Fruit fly (Drosophila melanogaster) whole organism, embryonic: ENCODE data around the gene Gpdh1.

Source experiments
- B-H1 ChIP-seq: fragments of 200-800 bp; sonication (Bioruptor generic); IDR thresholded peaks from 3 replicates; pipeline ENCODE4 v1.3.6; 2022; ENCODE audit warnings: missing biosample characterization, missing genetic modification characterization
- CG12659 ChIP-seq: fragments of 200-800 bp; sonication (Bioruptor generic); optimal IDR thresholded peaks from 3 replicates; lab custom pipeline; 2017; ENCODE audit warnings: mild to moderate bottlenecking, missing biosample characterization, missing genetic modification reagents, missing genetic modification characterization
- CG13624 ChIP-seq: fragments of 200-800 bp; sonication (Bioruptor generic); optimal IDR thresholded peaks from 2 replicates; lab custom pipeline; 2016; ENCODE audit warnings: missing biosample characterization, missing genetic modification characterization
- CG14014 ChIP-seq: fragments of 200-800 bp; sonication (Bioruptor generic); IDR thresholded peaks from 2 replicates; pipeline ENCODE4 v1.3.6; 2022; ENCODE audit warnings: missing biosample characterization, missing genetic modification characterization
- CG15011 ChIP-seq: fragments of 200-800 bp; sonication (Bioruptor generic); optimal IDR thresholded peaks from 3 replicates; lab custom pipeline; 2018; ENCODE audit warnings: missing biosample characterization, mild to moderate bottlenecking, missing genetic modification characterization
- CG1647 ChIP-seq: fragments of 200-800 bp; sonication (Bioruptor generic); optimal IDR thresholded peaks from 3 replicates; lab custom pipeline; 2016; ENCODE audit warnings: missing biosample characterization, missing genetic modification characterization
- CG16779 ChIP-seq: fragments of 200-800 bp; sonication (Bioruptor generic); IDR thresholded peaks from 2 replicates; pipeline ENCODE4 v1.3.6; 2022; ENCODE audit warnings: missing biosample characterization, missing genetic modification characterization
- CG16863 ChIP-seq: fragments of 200-800 bp; sonication (Bioruptor generic); optimal IDR thresholded peaks from 3 replicates; lab custom pipeline; 2016; ENCODE audit warnings: missing biosample characterization, missing genetic modification characterization
- CG17361 ChIP-seq: fragments of 200-800 bp; sonication (Bioruptor generic); IDR thresholded peaks from 3 replicates; pipeline ENCODE4 v1.3.6; 2022; ENCODE audit warnings: missing biosample characterization, missing genetic modification characterization
- CG1832 ChIP-seq: fragments of 200-800 bp; sonication (Bioruptor generic); optimal IDR thresholded peaks from 2 replicates; lab custom pipeline; 2017; ENCODE audit warnings: missing biosample characterization, mild to moderate bottlenecking, missing genetic modification characterization, inconsistent platforms
- CG2116 ChIP-seq: fragments of 200-800 bp; sonication (Bioruptor generic); optimal IDR thresholded peaks from 3 replicates; lab custom pipeline; 2018; ENCODE audit warnings: missing biosample characterization, mild to moderate bottlenecking, missing genetic modification characterization
- CG30020 ChIP-seq: fragments of 200-800 bp; optimal IDR thresholded peaks from 2 replicates; lab custom pipeline; 2019; ENCODE audit warnings: missing biosample characterization, mild to moderate bottlenecking, missing genetic modification characterization, moderate library complexity
- CG33213 ChIP-seq: fragments of 200-800 bp; sonication (Bioruptor generic); optimal IDR thresholded peaks from 3 replicates; lab custom pipeline; 2016; ENCODE audit warnings: missing biosample characterization, missing genetic modification characterization
- CG3726 ChIP-seq: fragments of 200-800 bp; sonication (Bioruptor generic); IDR thresholded peaks from 3 replicates; pipeline ENCODE4, ENCODE4 v1.3.6; 2022; ENCODE audit warnings: missing biosample characterization, missing genetic modification characterization
- Dad ChIP-seq: fragments of 200-800 bp; sonication (Bioruptor generic); optimal IDR thresholded peaks from 3 replicates; lab custom pipeline; 2016; ENCODE audit warnings: missing biosample characterization, missing genetic modification characterization
- Ets97D ChIP-seq: fragments of 200-800 bp; sonication (Bioruptor generic); optimal IDR thresholded peaks from 3 replicates; lab custom pipeline; 2016; ENCODE audit warnings: missing biosample characterization, missing genetic modification characterization
- H2.0 ChIP-seq: fragments of 200-800 bp; sonication (Bioruptor generic); IDR thresholded peaks from 2 replicates; pipeline ENCODE4 v1.3.6; 2022; ENCODE audit warnings: missing biosample characterization, missing genetic modification characterization
- Hey ChIP-seq: fragments of 200-800 bp; sonication (Bioruptor generic); optimal IDR thresholded peaks from 3 replicates; lab custom pipeline; 2018; ENCODE audit warnings: missing biosample characterization, mild to moderate bottlenecking, missing genetic modification characterization
- HmgD ChIP-seq: fragments of 200-800 bp; sonication (Bioruptor generic); optimal IDR thresholded peaks from 3 replicates; lab custom pipeline; 2016; ENCODE audit warnings: missing biosample characterization, missing genetic modification characterization
- Hr78 ChIP-seq, 2 experiments: fragments of 200-800 bp in 1 of 2; fragments of >200 bp in 1 of 2; sonication (Bioruptor generic) in 1 of 2; optimal IDR thresholded peaks; 2 replicates each; lab custom pipeline; 2017 to 2019; ENCODE audit warnings: missing biosample characterization in 2 of 2, missing genetic modification characterization in 2 of 2, mild to moderate bottlenecking in 1 of 2, moderate library complexity in 1 of 2
- Lim3 ChIP-seq: fragments of 200-800 bp; sonication (Bioruptor generic); IDR thresholded peaks from 2 replicates; pipeline ENCODE4 v1.3.6; 2022; ENCODE audit warnings: missing biosample characterization, missing genetic modification characterization
- Mrtf ChIP-seq: fragments of 200-800 bp; sonication (Bioruptor generic); IDR thresholded peaks from 3 replicates; pipeline ENCODE4 v1.3.6; 2022; ENCODE audit warnings: missing biosample characterization, missing genetic modification characterization
- NC2α ChIP-seq: fragments of 200-800 bp; sonication (Bioruptor generic); optimal IDR thresholded peaks from 2 replicates; lab custom pipeline; 2016; ENCODE audit warnings: missing biosample characterization, missing genetic modification characterization
- Opbp ChIP-seq: fragments of 200-800 bp; sonication (Bioruptor generic); IDR thresholded peaks from 3 replicates; pipeline ENCODE4 v1.3.6; 2022; ENCODE audit warnings: missing biosample characterization, missing genetic modification characterization; ENCODE audit not compliant: partially characterized antibody
- Optix ChIP-seq: fragments of 200-800 bp; sonication (Bioruptor generic); IDR thresholded peaks from 3 replicates; pipeline ENCODE4 v1.3.6; 2022; ENCODE audit warnings: missing biosample characterization, missing genetic modification characterization
- Pdp1 ChIP-seq, 2 experiments: fragments of 200-800 bp; sonication (Bioruptor generic); optimal IDR thresholded peaks; 3 replicates each; lab custom pipeline; 2016; ENCODE audit warnings: missing biosample characterization in 2 of 2, missing genetic modification characterization in 2 of 2, mild to moderate bottlenecking in 1 of 2, moderate library complexity in 1 of 2
- Ptx1 ChIP-seq: fragments of 200-800 bp; sonication (Bioruptor generic); IDR thresholded peaks from 2 replicates; pipeline ENCODE4 v1.3.6; 2022; ENCODE audit warnings: missing biosample characterization, missing genetic modification characterization
- Rx ChIP-seq: fragments of 200-800 bp; sonication (Bioruptor generic); IDR thresholded peaks from 2 replicates; pipeline ENCODE4 v1.3.6; 2022; ENCODE audit warnings: missing biosample characterization, missing genetic modification characterization
- Usf ChIP-seq: fragments of 200-800 bp; sonication (Bioruptor generic); optimal IDR thresholded peaks from 2 replicates; lab custom pipeline; 2017; ENCODE audit warnings: missing genotype, missing biosample characterization, missing genetic modification characterization
- amos ChIP-seq: fragments of 200-800 bp; sonication (Bioruptor generic); IDR thresholded peaks from 2 replicates; pipeline ENCODE4 v1.3.6; 2022; ENCODE audit warnings: missing biosample characterization, missing genetic modification characterization; ENCODE audit not compliant: partially characterized antibody
- caup ChIP-seq: fragments of 200-800 bp; sonication (Bioruptor generic); optimal IDR thresholded peaks from 3 replicates; lab custom pipeline; 2017; ENCODE audit warnings: missing biosample characterization, mild to moderate bottlenecking, missing genetic modification characterization, moderate library complexity; ENCODE audit not compliant: severe bottlenecking
- chinmo ChIP-seq: fragments of 200-800 bp; sonication (Bioruptor generic); IDR thresholded peaks from 4 replicates; pipeline ENCODE4 v1.3.6; 2022; ENCODE audit warnings: missing biosample characterization, missing genetic modification characterization; ENCODE audit not compliant: partially characterized antibody
- dati ChIP-seq: fragments of 200-800 bp; sonication (Bioruptor generic); IDR thresholded peaks from 2 replicates; pipeline ENCODE4 v1.3.6; 2022; ENCODE audit warnings: missing biosample characterization, missing genetic modification characterization
- dimm ChIP-seq: fragments of 200-800 bp; sonication (Bioruptor generic); IDR thresholded peaks from 2 replicates; pipeline ENCODE4 v1.3.6; 2022; ENCODE audit warnings: missing biosample characterization, missing genetic modification characterization
- gro ChIP-seq: fragments of 200-800 bp; sonication (Bioruptor generic); optimal IDR thresholded peaks from 2 replicates; lab custom pipeline; 2016; ENCODE audit warnings: missing biosample characterization, missing genetic modification characterization
- gsb-n ChIP-seq: fragments of 200-800 bp; sonication (Bioruptor generic); optimal IDR thresholded peaks from 3 replicates; lab custom pipeline; 2018; ENCODE audit warnings: missing biosample characterization, mild to moderate bottlenecking, missing genetic modification characterization
- klu ChIP-seq: fragments of 200-800 bp; sonication (Bioruptor generic); IDR thresholded peaks from 2 replicates; pipeline ENCODE4 v1.3.6; 2022; ENCODE audit warnings: missing biosample characterization, missing genetic modification characterization
- psq ChIP-seq: fragments of 200-800 bp; sonication (Bioruptor generic); optimal IDR thresholded peaks from 2 replicates; lab custom pipeline; 2017; ENCODE audit warnings: missing biosample characterization, missing genetic modification characterization
- pzg ChIP-seq: fragments of 200-800 bp; sonication (Bioruptor generic); optimal IDR thresholded peaks from 3 replicates; lab custom pipeline; 2018; ENCODE audit warnings: missing biosample characterization, mild to moderate bottlenecking, missing genetic modification characterization, moderate library complexity
- ranshi ChIP-seq: fragments of 200-800 bp; sonication (Bioruptor generic); IDR thresholded peaks from 2 replicates; pipeline ENCODE4 v1.3.6; 2022; ENCODE audit warnings: missing biosample characterization, missing genetic modification characterization
- salm ChIP-seq: fragments of 200-800 bp; sonication (Bioruptor generic); optimal IDR thresholded peaks from 2 replicates; lab custom pipeline; 2018; ENCODE audit warnings: missing biosample characterization, mild to moderate bottlenecking, missing genetic modification characterization
- sc ChIP-seq, 3 experiments: fragments of >200 bp in 2 of 3; fragments of 200-800 bp in 1 of 3; sonication (Bioruptor generic) in 1 of 3; optimal IDR thresholded peaks; 2 replicates in 2 of 3; 3 replicates in 1 of 3; lab custom pipeline; 2017; ENCODE audit warnings: mild to moderate bottlenecking in 1 of 3, missing biosample characterization in 1 of 3, missing genetic modification characterization in 1 of 3, missing genetic modification reagents in 1 of 3
- sd ChIP-seq: fragments of 200-800 bp; sonication (Bioruptor generic); optimal IDR thresholded peaks from 3 replicates; lab custom pipeline; 2018; ENCODE audit warnings: missing biosample characterization, mild to moderate bottlenecking, missing genetic modification characterization, moderate library complexity
- sug ChIP-seq: fragments of 200-800 bp; optimal IDR thresholded peaks from 2 replicates; lab custom pipeline; 2019; ENCODE audit warnings: missing biosample characterization, mild to moderate bottlenecking, missing genetic modification characterization, moderate library complexity
- tll ChIP-seq, 2 experiments: fragments of 200-800 bp in 1 of 2; fragments of >200 bp in 1 of 2; sonication (Bioruptor generic) in 1 of 2; optimal IDR thresholded peaks; 2 replicates each; lab custom pipeline; 2017 to 2019; ENCODE audit warnings: missing biosample characterization in 2 of 2, missing genetic modification characterization in 2 of 2, mild to moderate bottlenecking in 1 of 2, moderate library complexity in 1 of 2
- tup ChIP-seq: fragments of 200-800 bp; sonication (Bioruptor generic); optimal IDR thresholded peaks from 2 replicates; lab custom pipeline; 2016; ENCODE audit warnings: missing biosample characterization, mild to moderate bottlenecking, missing genetic modification characterization, moderate library complexity
- zfh1 ChIP-seq: fragments of 200-800 bp; sonication (Bioruptor generic); IDR thresholded peaks from 3 replicates; pipeline ENCODE4 v1.3.6; 2022; ENCODE audit warnings: missing biosample characterization, missing genetic modification characterization

Gpdh1 gene

dm6 chr2L:5944305-5945282 lies 1.2 kb downstream of the Gpdh1 start (continued):
- TF ChIP-seq CG16779 (no peak), HmgD (GFP tag; lab: Kevin White, UChicago) (no peak), tll (GFP tag; optimal IDR thresholded peaks at IDR 0.05; lab: Kevin White, UChicago) (no peak), dimm (GFP tag; lab: Robert Waterston, UW) (no peak), Hey (tag; lab: Kevin White, UChicago) (peak; percentile 43), B-H1 (no peak), gsb-n (tag; lab: Kevin White, UChicago) (no peak), amos (no peak), CG17361 (GFP tag; lab: Robert Waterston, UW) (no peak), Optix (GFP tag; lab: Robert Waterston, UW) (no peak), CG3726 (GFP tag; lab: Robert Waterston, UW) (no peak), CG33213 (no peak), Mrtf (no peak), gro (peak; percentile 67), Ets97D (GFP tag; lab: Kevin White, UChicago) (no peak), CG14014 (0 out of 2 replicates have a peak, but pooled peaks have one; percentile 5), Hr78 (GFP tag; optimal IDR thresholded peaks at IDR 0.05; lab: Kevin White, UChicago) (peak in 1 of 2 experiments; percentile 99), sd (tag; lab: Kevin White, UChicago) (peak; percentile 86), Ptx1 (0 out of 2 replicates have a peak, but pooled peaks have one; percentile 15), Usf (no peak), CG12659 (GFP tag; lab: Kevin White, UChicago) (no peak), CG30020 (tag; lab: Kevin White, UChicago) (no peak), dati (GFP tag; lab: Robert Waterston, UW) (no peak), sug (tag; lab: Kevin White, UChicago) (peak; percentile 97), H2.0 (GFP tag; lab: Robert Waterston, UW) (peak; percentile 45), CG16863 (GFP tag; lab: Kevin White, UChicago) (no peak), Pdp1 (GFP tag; optimal IDR thresholded peaks at IDR 0.05; lab: Kevin White, UChicago) (peak in 1 of 2 experiments; percentile 98), Lim3 (no peak), CG1647 (GFP tag; lab: Kevin White, UChicago) (no peak), sc (optimal IDR thresholded peaks at IDR 0.05; lab: Kevin White, UChicago) (no peak), sc (GFP tag; optimal IDR thresholded peaks at IDR 0.05; lab: Kevin White, UChicago) (no peak), tup (GFP tag; lab: Kevin White, UChicago) (no peak), salm (peak; percentile 25), CG13624 (GFP tag; lab: Kevin White, UChicago) (peak; percentile 39), ranshi (GFP tag; lab: Robert Waterston, UW) (peak; percentile 25; the same call in 1 of the 2 replicates), psq (GFP tag; lab: Kevin White, UChicago) (no peak), klu (GFP tag; lab: Robert Waterston, UW) (0 out of 2 replicates have a peak, but pooled peaks have one; percentile 19), Dad (peak; percentile 34), Rx (GFP tag; lab: Robert Waterston, UW) (no peak), NC2α (peak; percentile 50), CG2116 (no peak), CG15011 (no peak), CG1832 (peak; percentile 47), pzg (GFP tag; lab: Kevin White, UChicago) (no peak), chinmo (GFP tag; lab: Robert Waterston, UW) (peak; percentile 81; the same call in 1 of the 4 replicates), zfh1 (GFP tag; lab: Robert Waterston, UW) (0 out of 3 replicates have a peak, but pooled peaks have one; percentile 34), Opbp (GFP tag; lab: Robert Waterston, UW) (peak; percentile 31; the same call in 1 of the 3 replicates), caup (GFP tag; lab: Kevin White, UChicago) (peak; percentile 39)
